Fruit fly (Drosophila melanogaster) Kc167 (cell line): ENCODE measurements around the gene Mettl14.

Source experiments
- Sin3A ChIP-seq: fragments of >200 bp; optimal IDR thresholded peaks from 2 replicates; lab custom pipeline; 2018; ENCODE audit warnings: missing external identifiers
- h ChIP-seq: fragments of >200 bp; optimal IDR thresholded peaks from 3 replicates; lab custom pipeline; 2018; ENCODE audit warnings: missing external identifiers
- insv ChIP-seq: fragments of >200 bp; optimal IDR thresholded peaks from 3 replicates; lab custom pipeline; 2018; ENCODE audit warnings: missing external identifiers
- psq ChIP-seq: fragments of >200 bp; optimal IDR thresholded peaks from 2 replicates; lab custom pipeline; 2017; ENCODE audit warnings: missing external identifiers
- ttk ChIP-seq: sonication (Bioruptor generic); optimal IDR thresholded peaks from 2 replicates; lab custom pipeline; 2017; ENCODE audit warnings: missing external identifiers

DNA sequence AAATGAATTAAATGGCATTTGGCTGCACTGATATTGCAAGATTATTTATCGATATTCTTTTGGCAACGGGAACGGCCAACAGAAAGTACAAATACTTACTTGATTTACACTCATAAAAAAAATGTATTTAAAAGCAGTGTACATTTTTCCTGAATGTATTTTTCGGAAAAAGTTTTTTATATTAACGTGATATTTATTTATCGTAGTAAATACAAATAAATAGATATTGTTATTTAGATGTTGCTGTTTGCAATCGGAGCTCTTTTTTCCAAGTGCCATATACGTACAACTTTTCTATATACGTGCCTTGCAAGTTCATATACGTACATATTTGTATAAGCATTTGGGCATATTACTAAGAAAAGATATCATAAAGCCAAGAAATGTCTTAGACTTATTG is 43.1 kb downstream of the Mettl14 start:
- TF ChIP-seq insv (lab: Kevin White, UChicago) = no peak
- TF ChIP-seq ttk (lab: Kevin White, UChicago) = no peak
- TF ChIP-seq psq (lab: Kevin White, UChicago) = no peak
- TF ChIP-seq Sin3A (lab: Kevin White, UChicago) = no peak
- TF ChIP-seq h = no peak
